Worm (Caenorhabditis elegans): ENCODE measurements around the gene W02A2.5.

DNA sequence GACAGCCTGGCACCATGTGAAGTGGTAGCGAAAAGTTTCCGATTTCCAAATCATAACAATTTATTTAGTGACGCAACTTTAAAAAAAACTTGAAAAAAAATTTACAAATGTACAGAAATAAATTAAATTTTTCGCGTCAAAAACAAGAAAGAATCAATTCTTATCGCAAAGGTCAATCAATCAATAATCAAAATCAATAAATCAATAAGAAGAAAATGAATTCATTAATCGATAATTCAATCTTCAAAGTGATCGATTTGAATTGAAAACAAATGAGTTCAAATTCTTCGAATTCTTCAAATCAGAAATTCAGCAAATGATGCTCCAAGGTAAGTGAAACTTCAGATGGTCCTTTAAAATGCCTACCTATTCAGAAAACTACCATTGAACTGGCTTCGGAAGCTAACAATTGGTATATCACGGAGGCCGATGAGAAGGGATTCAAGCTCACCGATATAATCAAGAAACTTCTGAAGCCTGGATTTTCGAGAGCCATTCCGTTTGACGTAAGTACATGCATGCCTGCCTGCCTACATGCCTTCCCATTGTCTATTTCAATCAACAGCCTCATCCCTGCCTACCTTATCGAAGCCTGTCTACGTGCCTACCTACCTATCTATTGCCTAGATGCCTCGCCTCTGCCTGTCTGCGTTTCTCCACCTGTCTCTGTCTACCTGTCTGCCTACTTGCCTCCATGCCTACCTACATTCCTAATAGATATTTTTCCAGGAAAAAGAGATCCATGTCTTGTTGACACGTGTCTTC lies 22.6 kb upstream of the W02A2.5 start:
- no peak for TF ChIP-seq R02D3.7 (tag; optimal IDR thresholded peaks at IDR 0.05)
- TF ChIP-seq Y55F3AM.14 (GFP tag; optimal IDR thresholded peaks at IDR 0.05): no peak
- TF ChIP-seq unc-39 (tag; optimal IDR thresholded peaks at IDR 0.05): no peak
- no peak for TF ChIP-seq skn-1 (tag; optimal IDR thresholded peaks at IDR 0.05)
- TF ChIP-seq ztf-11 (tag; optimal IDR thresholded peaks at IDR 0.05): no peak
- no peak for TF ChIP-seq lin-39 (tag; optimal IDR thresholded peaks at IDR 0.05)
- no peak for TF ChIP-seq mab-5 (tag; optimal IDR thresholded peaks at IDR 0.05)
- TF ChIP-seq egl-27 (tag; optimal IDR thresholded peaks at IDR 0.05): no peak
- TF ChIP-seq ztf-4 (tag; optimal IDR thresholded peaks at IDR 0.05): no peak
- no peak for TF ChIP-seq zag-1 (tag; optimal IDR thresholded peaks at IDR 0.05)

Data from whole organism, L2 larva.